Worm (Caenorhabditis elegans) whole organism, L3 larva: ENCODE data around the gene mrpl-40.
A peak's percentile ranks its signal among the peaks of the same experiment; 100 is the strongest.

ENCODE experiments used
- R02D3.7 ChIP-seq: fragments of 150-350 bp; optimal IDR thresholded peaks from 2 replicates; lab custom pipeline; 2014; ENCODE audit warnings: missing biosample characterization, missing genetic modification characterization
- ZK546.5 ChIP-seq: sonication (generic microtip); optimal IDR thresholded peaks from 2 replicates; lab custom pipeline; 2017; ENCODE audit warnings: missing biosample characterization, missing genetic modification characterization
- ceh-16 ChIP-seq: sonication (generic microtip); optimal IDR thresholded peaks from 2 replicates; lab custom pipeline; 2017; ENCODE audit warnings: missing biosample characterization, missing genetic modification characterization
- ceh-28 ChIP-seq: fragments of 150-350 bp; optimal IDR thresholded peaks from 2 replicates; lab custom pipeline; 2014; ENCODE audit warnings: missing biosample characterization, missing genetic modification reagents, missing genetic modification characterization
- ceh-9 ChIP-seq: sonication (generic microtip); optimal IDR thresholded peaks from 2 replicates; lab custom pipeline; 2018; ENCODE audit warnings: missing biosample characterization, missing genetic modification characterization
- egl-27 ChIP-seq: sonication (generic microtip); optimal IDR thresholded peaks from 4 replicates; lab custom pipeline; 2017; ENCODE audit warnings: missing biosample characterization, missing genetic modification reagents, missing genetic modification characterization
- elt-2 ChIP-seq: sonication (generic microtip); optimal IDR thresholded peaks from 2 replicates; lab custom pipeline; 2016; ENCODE audit warnings: missing genetic modification reagents, mild to moderate bottlenecking, missing genetic modification characterization, missing compliant biosample characterization
- elt-3 ChIP-seq, 3 experiments: fragments of 150-350 bp in 1 of 3; sonication (generic microtip) in 2 of 3; optimal IDR thresholded peaks; 2 replicates in 2 of 3; 4 replicates in 1 of 3; lab custom pipeline; 2014 to 2017; ENCODE audit warnings: missing biosample characterization in 3 of 3, missing genetic modification characterization in 3 of 3
- eor-1 ChIP-seq, 2 experiments: fragments of 150-350 bp; optimal IDR thresholded peaks; 2 replicates each; lab custom pipeline; 2014 to 2018; ENCODE audit warnings: missing biosample characterization in 2 of 2, missing genetic modification characterization in 2 of 2
- fkh-10 ChIP-seq: sonication (generic microtip); optimal IDR thresholded peaks from 2 replicates; lab custom pipeline; 2017; ENCODE audit warnings: missing biosample characterization, missing genetic modification reagents, missing genetic modification characterization
- fos-1 ChIP-seq: fragments of 150-350 bp; optimal IDR thresholded peaks from 2 replicates; lab custom pipeline; 2014; ENCODE audit warnings: missing biosample characterization, missing genetic modification characterization
- jun-1 ChIP-seq: fragments of 150-350 bp; optimal IDR thresholded peaks from 2 replicates; lab custom pipeline; 2014; ENCODE audit warnings: missing biosample characterization, missing genetic modification reagents, missing genetic modification characterization
- lin-15B ChIP-seq: fragments of 150-350 bp; optimal IDR thresholded peaks from 2 replicates; lab custom pipeline; 2014; ENCODE audit warnings: missing biosample characterization, missing genetic modification characterization
- lin-39 ChIP-seq: fragments of 150-350 bp; optimal IDR thresholded peaks from 2 replicates; lab custom pipeline; 2018; ENCODE audit warnings: missing biosample characterization, missing genetic modification reagents, missing genetic modification characterization
- lsy-12 ChIP-seq: sonication (generic microtip); optimal IDR thresholded peaks from 2 replicates; lab custom pipeline; 2016; ENCODE audit warnings: mild to moderate bottlenecking, missing genetic modification characterization, missing compliant biosample characterization
- mml-1 ChIP-seq: fragments of 150-350 bp; sonication (generic microtip); optimal IDR thresholded peaks from 3 replicates; lab custom pipeline; 2014; ENCODE audit warnings: missing biosample characterization, missing genetic modification characterization
- nfya-1 ChIP-seq: sonication (generic microtip); optimal IDR thresholded peaks from 2 replicates; lab custom pipeline; 2017; ENCODE audit warnings: missing genetic modification characterization, mild to moderate bottlenecking, missing compliant biosample characterization, antibody characterized with exemption, moderate library complexity; ENCODE audit not compliant: insufficient read depth
- nhr-11 ChIP-seq: fragments of 150-350 bp; optimal IDR thresholded peaks from 2 replicates; lab custom pipeline; 2014; ENCODE audit warnings: missing biosample characterization, missing genetic modification characterization
- nhr-12 ChIP-seq: fragments of 150-350 bp; optimal IDR thresholded peaks from 2 replicates; lab custom pipeline; 2014; ENCODE audit warnings: missing biosample characterization, missing genetic modification characterization
- nhr-23 ChIP-seq: fragments of 150-350 bp; optimal IDR thresholded peaks from 2 replicates; lab custom pipeline; 2014; ENCODE audit warnings: missing biosample characterization, missing genetic modification reagents, missing genetic modification characterization
- nhr-237 ChIP-seq: fragments of 150-350 bp; optimal IDR thresholded peaks from 2 replicates; lab custom pipeline; 2014; ENCODE audit warnings: missing biosample characterization, missing genetic modification characterization
- nhr-25 ChIP-seq: sonication (generic microtip); optimal IDR thresholded peaks from 2 replicates; lab custom pipeline; 2017; ENCODE audit warnings: missing biosample characterization, missing genetic modification characterization
- nhr-28 ChIP-seq: fragments of 150-350 bp; optimal IDR thresholded peaks from 2 replicates; lab custom pipeline; 2014; ENCODE audit warnings: missing biosample characterization, missing genetic modification characterization
- nhr-43 ChIP-seq: sonication (generic microtip); optimal IDR thresholded peaks from 2 replicates; lab custom pipeline; 2016; ENCODE audit warnings: mild to moderate bottlenecking, missing genetic modification characterization, missing compliant biosample characterization; ENCODE audit not compliant: poor library complexity, severe bottlenecking
- nhr-67 ChIP-seq: fragments of 150-350 bp; optimal IDR thresholded peaks from 2 replicates; lab custom pipeline; 2014; ENCODE audit warnings: missing biosample characterization, missing genetic modification characterization
- nhr-76 ChIP-seq: fragments of 150-350 bp; sonication (generic microtip); optimal IDR thresholded peaks from 5 replicates; lab custom pipeline; 2014; ENCODE audit warnings: missing biosample characterization, missing genetic modification characterization
- nhr-77 ChIP-seq: fragments of 150-350 bp; optimal IDR thresholded peaks from 2 replicates; lab custom pipeline; 2014; ENCODE audit warnings: missing biosample characterization, missing genetic modification characterization
- pha-4 ChIP-seq: fragments of 150-350 bp; optimal IDR thresholded peaks from 2 replicates; lab custom pipeline; 2014; ENCODE audit warnings: missing biosample characterization, missing genetic modification reagents, missing genetic modification characterization
- skn-1 ChIP-seq: fragments of 150-350 bp; optimal IDR thresholded peaks from 2 replicates; lab custom pipeline; 2014; ENCODE audit warnings: missing biosample characterization, missing genetic modification characterization
- snpc-4 ChIP-seq: fragments of 150-350 bp; optimal IDR thresholded peaks from 2 replicates; lab custom pipeline; 2014; ENCODE audit warnings: missing biosample characterization, missing genetic modification characterization
- tbx-2 ChIP-seq: sonication (generic microtip); optimal IDR thresholded peaks from 2 replicates; lab custom pipeline; 2016; ENCODE audit warnings: mild to moderate bottlenecking, missing genetic modification characterization, missing compliant biosample characterization
- unc-39 ChIP-seq: sonication (generic microtip); optimal IDR thresholded peaks from 4 replicates; lab custom pipeline; 2017; ENCODE audit warnings: missing biosample characterization, missing genetic modification characterization
- ztf-4 ChIP-seq: fragments of 150-350 bp; optimal IDR thresholded peaks from 2 replicates; lab custom pipeline; 2014; ENCODE audit warnings: missing biosample characterization, missing genetic modification characterization

mrpl-40 gene

DNA sequence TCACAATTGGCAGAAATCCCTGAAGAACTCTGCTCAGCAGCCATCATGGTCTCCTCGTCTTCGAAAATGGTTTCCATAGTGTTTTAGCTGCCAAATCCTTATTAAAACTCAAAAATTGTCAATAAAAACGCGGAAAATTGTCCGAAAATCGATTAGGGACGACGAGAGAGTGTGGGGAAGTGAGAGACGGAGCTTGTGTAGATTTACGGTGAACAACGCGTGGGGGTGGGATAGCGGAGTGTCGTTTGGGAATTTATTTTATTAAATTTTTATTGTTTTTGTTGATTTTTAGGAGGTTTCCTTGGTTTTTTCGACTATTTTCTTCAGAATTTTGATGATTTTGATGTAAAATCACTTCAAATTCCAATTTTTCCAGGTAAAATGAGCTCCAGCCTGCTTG lies at the start of gene mrpl-40, which contains the start of gene F54C4.4:
Gene mrpl-40, plus strand, starts transcription at position 377 of the 400 bp plus-strand sequence.
Gene F54C4.4, minus strand, starts transcription at position 199 of the 400 bp plus-strand sequence.
- TF ChIP-seq lin-15B: peak; percentile 55
- TF ChIP-seq nhr-43: peak; percentile 56
- peak; percentile 86 for TF ChIP-seq ceh-28
- no peak for TF ChIP-seq nhr-76 (tag; lab: Kevin White, UChicago)
- peak; percentile 50 for TF ChIP-seq lin-39 (tag; lab: Kevin White, UChicago)
- peak; percentile 97 for TF ChIP-seq R02D3.7 (tag; lab: Kevin White, UChicago)
- TF ChIP-seq nhr-25 (tag; lab: Kevin White, UChicago): peak; percentile 15
- peak; percentile 82 for TF ChIP-seq nfya-1 (tag; lab: Kevin White, UChicago)
- peak; percentile 65 for TF ChIP-seq nhr-23 (tag; lab: Kevin White, UChicago)
- TF ChIP-seq fkh-10 (GFP tag; lab: Kevin White, UChicago): peak; percentile 29
- no peak for TF ChIP-seq tbx-2 (tag; lab: Kevin White, UChicago)
- TF ChIP-seq nhr-11: no peak
- TF ChIP-seq elt-2 (tag; lab: Kevin White, UChicago): peak; percentile 7
- TF ChIP-seq pha-4 (tag; lab: Kevin White, UChicago): peak; percentile 78
- TF ChIP-seq, all 47 proteins: peak for 11

DNA sequence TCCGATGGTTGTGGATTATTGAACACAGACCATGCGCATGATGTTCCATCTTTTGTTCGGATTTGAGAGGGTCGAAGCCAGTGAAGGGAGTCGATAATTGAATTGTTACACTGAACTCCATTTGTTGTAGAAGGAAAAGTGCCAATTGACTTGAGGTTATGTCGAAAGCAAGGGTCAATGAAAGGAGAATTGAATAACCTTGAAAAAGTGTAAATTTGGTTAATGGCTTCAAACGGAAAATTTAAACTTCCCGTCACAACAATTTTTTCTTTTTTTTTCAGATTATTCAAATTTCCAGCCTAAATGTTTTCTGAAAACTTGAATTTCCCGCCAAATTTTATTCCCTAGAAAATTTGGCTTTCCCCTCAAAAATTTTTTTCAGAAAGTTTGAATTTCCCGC lies 49.2 kb upstream of the mrpl-40 start, which contains the start of gene clp-10:
Gene clp-10, minus strand, starts transcription at position 101 of the 400 bp plus-strand sequence.
- TF ChIP-seq nhr-67: no peak
- TF ChIP-seq elt-3 (tag; optimal IDR thresholded peaks at IDR 0.05; lab: Kevin White, UChicago): no peak
- no peak for TF ChIP-seq ZK546.5 (tag; lab: Kevin White, UChicago)
- TF ChIP-seq nhr-12 (tag; lab: Kevin White, UChicago): no peak
- TF ChIP-seq skn-1: no peak
- TF ChIP-seq lin-39 (tag; lab: Kevin White, UChicago): no peak
- no peak for TF ChIP-seq eor-1 (tag; optimal IDR thresholded peaks at IDR 0.05; lab: Kevin White, UChicago)
- TF ChIP-seq ztf-4: no peak
- TF ChIP-seq tbx-2 (tag; lab: Kevin White, UChicago): no peak
- TF ChIP-seq nhr-23 (tag; lab: Kevin White, UChicago): no peak
- TF ChIP-seq lsy-12 (tag; lab: Kevin White, UChicago): no peak
- TF ChIP-seq elt-2 (tag; lab: Kevin White, UChicago): no peak
- no peak for TF ChIP-seq ceh-9 (tag; lab: Kevin White, UChicago)
- TF ChIP-seq nhr-28: no peak

DNA sequence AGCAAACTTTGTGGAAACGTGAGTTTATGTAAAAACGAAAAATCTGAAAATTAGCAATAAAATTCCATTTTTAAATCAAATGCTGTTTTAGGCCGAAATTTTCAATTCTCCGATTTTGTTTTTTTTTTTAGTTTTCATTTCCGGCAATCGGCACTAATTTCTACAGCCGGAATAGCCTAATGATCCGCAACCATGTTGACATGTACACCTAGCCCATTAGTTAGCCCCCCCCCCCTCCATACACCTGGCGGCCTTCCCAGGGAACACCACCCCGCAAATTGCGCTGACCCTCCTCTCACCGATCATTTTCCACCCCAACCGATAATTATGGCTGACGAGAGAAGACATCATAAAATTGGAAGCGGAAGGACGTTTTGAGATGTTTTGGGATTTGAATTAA lies 47.8 kb upstream of the mrpl-40 start:
- peak; percentile 25 for TF ChIP-seq nhr-23 (tag; lab: Kevin White, UChicago)
- TF ChIP-seq eor-1 (tag; optimal IDR thresholded peaks at IDR 0.05; lab: Kevin White, UChicago): no peak

- TF ChIP-seq nhr-237 (tag; lab: Kevin White, UChicago): no peak
- peak; percentile 31 for TF ChIP-seq nhr-23 (tag; lab: Kevin White, UChicago)
- TF ChIP-seq egl-27 (tag; lab: Kevin White, UChicago): no peak
- TF ChIP-seq mml-1: no peak
- TF ChIP-seq nhr-77 (tag; lab: Kevin White, UChicago): no peak
- no peak for TF ChIP-seq skn-1
- TF ChIP-seq elt-2 (tag; lab: Kevin White, UChicago): no peak
These were observed 46.7 kb upstream of the mrpl-40 start, which contains the start of gene col-88 for ce11 chrIII:40580-41113. TSS of gene col-88 (plus strand) at chrIII:41063.

DNA sequence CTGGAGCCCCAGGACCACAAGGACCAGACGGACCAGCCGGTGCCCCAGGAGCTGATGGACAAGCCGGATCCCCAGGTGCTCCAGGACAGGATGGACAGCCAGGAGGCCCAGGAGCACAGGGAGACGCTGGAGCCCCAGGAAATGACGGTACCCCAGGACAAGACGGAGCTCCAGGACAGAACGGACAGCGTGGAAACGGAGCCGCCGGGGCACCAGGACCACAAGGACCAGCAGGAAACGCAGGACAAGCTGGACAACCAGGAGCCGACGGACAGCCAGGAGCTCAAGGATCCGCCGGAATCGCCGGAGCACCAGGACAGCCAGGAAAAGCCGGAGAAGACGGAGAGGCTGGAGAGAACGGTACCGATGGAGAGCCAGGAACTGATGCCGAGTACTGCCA lies 45.9 kb upstream of the mrpl-40 start:
- no peak for TF ChIP-seq fos-1
- TF ChIP-seq fkh-10 (GFP tag; lab: Kevin White, UChicago): no peak
- TF ChIP-seq lin-39 (tag; lab: Kevin White, UChicago): no peak
- TF ChIP-seq elt-2 (tag; lab: Kevin White, UChicago): no peak
- no peak for TF ChIP-seq nfya-1 (tag; lab: Kevin White, UChicago)
- TF ChIP-seq jun-1: no peak
- no peak for TF ChIP-seq mml-1
- no peak for TF ChIP-seq unc-39
- no peak for TF ChIP-seq ceh-16 (tag; lab: Kevin White, UChicago)
- TF ChIP-seq nhr-77 (tag; lab: Kevin White, UChicago): no peak
- no peak for TF ChIP-seq snpc-4 (tag; lab: Kevin White, UChicago)
